Comparison of ENCODE assay signal across 5 fruit fly cellular contexts in the genomic region with DNA sequence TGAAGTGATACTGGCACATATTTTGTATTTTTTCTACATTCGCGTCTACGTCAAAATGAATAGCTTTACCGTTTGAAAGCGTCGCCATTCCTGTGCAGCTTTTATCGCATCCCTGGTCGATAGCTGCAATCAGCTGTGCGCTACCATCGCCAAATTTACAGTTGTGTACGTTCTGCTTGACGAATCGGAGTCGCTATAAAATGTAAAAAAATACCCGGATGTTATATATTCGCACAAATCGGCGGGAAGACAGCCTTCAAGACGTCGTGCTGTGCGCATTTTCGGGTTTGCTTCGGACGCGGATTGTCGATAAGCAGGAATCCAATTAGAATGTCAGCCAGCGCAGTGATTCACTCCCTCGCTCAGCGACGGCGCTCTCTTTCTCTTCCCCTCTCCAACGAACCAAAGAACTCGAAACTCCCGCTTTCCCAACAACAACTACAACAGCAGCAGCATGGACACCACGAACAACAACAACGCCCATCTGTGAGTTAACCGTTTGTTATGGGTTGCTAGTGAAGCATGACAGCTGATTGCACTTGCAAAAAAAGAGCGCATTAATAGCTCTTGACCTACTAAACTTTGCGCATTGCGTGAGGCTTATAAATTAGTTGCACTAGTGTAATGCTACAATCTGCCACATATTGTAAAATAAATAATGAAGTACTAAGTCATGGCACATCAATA.
TF ChIP-seq lines count a peak whose summit lies in the region.

No protein-coding gene starts in this region.

- no peak for TF ChIP-seq CTCF in whole organism, embryonic (GFP tag; optimal IDR thresholded peaks at IDR 0.05; lab: Kevin White, UChicago)

TF ChIP-seq in whole organism, adult, 20 proteins besides CTCF, POLR2A, EP300 and RAD21:
- TF ChIP-seq Hr96 (GFP tag; optimal IDR thresholded peaks at IDR 0.05; lab: Kevin White, UChicago): no peak
- peak; percentile 67 for TF ChIP-seq kay (GFP tag; lab: Kevin White, UChicago; ENCODE audit: borderline replicate concordance)
- peak; percentile 38 for TF ChIP-seq bab1 (GFP tag; optimal IDR thresholded peaks at IDR 0.05; lab: Kevin White, UChicago)
- no peak for TF ChIP-seq toe (GFP tag; optimal IDR thresholded peaks at IDR 0.05; lab: Kevin White, UChicago)
- no peak for TF ChIP-seq CG12768 (GFP tag; optimal IDR thresholded peaks at IDR 0.05; lab: Kevin White, UChicago)
- TF ChIP-seq CG14711 (tag; optimal IDR thresholded peaks at IDR 0.05; lab: Kevin White, UChicago): no peak
- TF ChIP-seq Clk (GFP tag; optimal IDR thresholded peaks at IDR 0.05; lab: Kevin White, UChicago): no peak
- no peak for TF ChIP-seq CG7045 (GFP tag; optimal IDR thresholded peaks at IDR 0.05; lab: Kevin White, UChicago)
- peak; percentile 13 for TF ChIP-seq tj (GFP tag; optimal IDR thresholded peaks at IDR 0.05; lab: Kevin White, UChicago)
- peak; percentile 46 for TF ChIP-seq Mnt (GFP tag; optimal IDR thresholded peaks at IDR 0.05; lab: Kevin White, UChicago)
- peak; percentile 84 for TF ChIP-seq ovo (GFP tag; optimal IDR thresholded peaks at IDR 0.05; lab: Kevin White, UChicago)
- TF ChIP-seq CG33017 (tag; optimal IDR thresholded peaks at IDR 0.05; lab: Kevin White, UChicago): peak; percentile 35
- TF ChIP-seq cic (GFP tag; optimal IDR thresholded peaks at IDR 0.05; lab: Kevin White, UChicago): no peak
- no peak for TF ChIP-seq CG1620 (GFP tag; optimal IDR thresholded peaks at IDR 0.05; lab: Kevin White, UChicago)
- TF ChIP-seq pad (GFP tag; optimal IDR thresholded peaks at IDR 0.05; lab: Kevin White, UChicago): peak; percentile 53

TF ChIP-seq in whole organism, embryonic, 481 proteins besides CTCF, POLR2A, EP300 and RAD21 (continues in another document):
- TF ChIP-seq Hmr (GFP tag; optimal IDR thresholded peaks at IDR 0.05; lab: Kevin White, UChicago) (peak; percentile 1), Tbp (GFP tag; optimal IDR thresholded peaks at IDR 0.05; lab: Kevin White, UChicago) (no peak), tup (GFP tag; optimal IDR thresholded peaks at IDR 0.05; lab: Kevin White, UChicago) (no peak), Xrp1 (GFP tag; IDR thresholded peaks at IDR 0.05; lab: Robert Waterston, UW) (peak; percentile 1; the same call in 1 of the 2 replicates), TFAM (GFP tag; optimal IDR thresholded peaks at IDR 0.05; lab: Kevin White, UChicago) (no peak), CG2889 (GFP tag; IDR thresholded peaks at IDR 0.05; lab: Robert Waterston, UW) (no peak), run (tag; optimal IDR thresholded peaks at IDR 0.05; lab: Kevin White, UChicago) (no peak), fd102C (GFP tag; optimal IDR thresholded peaks at IDR 0.05; lab: Kevin White, UChicago) (no peak), vvl (GFP tag; IDR thresholded peaks at IDR 0.05; lab: Robert Waterston, UW) (0 out of 2 replicates have a peak, but pooled peaks have one; percentile 5), lilli (GFP tag; optimal IDR thresholded peaks at IDR 0.05; lab: Kevin White, UChicago) (no peak), CG11723 (GFP tag; optimal IDR thresholded peaks at IDR 0.05; lab: Kevin White, UChicago) (no peak), Bdp1 (GFP tag; optimal IDR thresholded peaks at IDR 0.05; lab: Kevin White, UChicago) (peak; percentile 36), eve (GFP tag; optimal IDR thresholded peaks at IDR 0.05; lab: Kevin White, UChicago) (no peak), Mad (GFP tag; optimal IDR thresholded peaks at IDR 0.05; lab: Kevin White, UChicago) (no peak), org-1 (GFP tag; optimal IDR thresholded peaks at IDR 0.05; lab: Kevin White, UChicago) (no peak), hth (optimal IDR thresholded peaks at IDR 0.05; lab: Kevin White, UChicago) (no peak), gsb (GFP tag; IDR thresholded peaks at IDR 0.05; lab: Robert Waterston, UW) (no peak), E2f1 (GFP tag; IDR thresholded peaks at IDR 0.05; lab: Robert Waterston, UW) (no peak)

TF ChIP-seq in whole organism, prepupa, 60 proteins besides CTCF, POLR2A, EP300 and RAD21 (continues in another document):
- TF ChIP-seq fkh (GFP tag; optimal IDR thresholded peaks at IDR 0.05; lab: Kevin White, UChicago) (no peak), CG3919 (GFP tag; optimal IDR thresholded peaks at IDR 0.05; lab: Kevin White, UChicago) (no peak), CG8119 (GFP tag; IDR thresholded peaks at IDR 0.05; lab: Robert Waterston, UW) (no peak), salr (GFP tag; optimal IDR thresholded peaks at IDR 0.05; lab: Kevin White, UChicago) (no peak), CG1621 (tag; optimal IDR thresholded peaks at IDR 0.05; lab: Kevin White, UChicago) (no peak), CG7368 (GFP tag; optimal IDR thresholded peaks at IDR 0.05; lab: Kevin White, UChicago) (no peak), CG9139 (GFP tag; optimal IDR thresholded peaks at IDR 0.05; lab: Kevin White, UChicago) (peak; percentile 34), Sox15 (GFP tag; optimal IDR thresholded peaks at IDR 0.05; lab: Kevin White, UChicago) (no peak), Ets96B (tag; optimal IDR thresholded peaks at IDR 0.05; lab: Kevin White, UChicago) (no peak), cyc (GFP tag; optimal IDR thresholded peaks at IDR 0.05; lab: Kevin White, UChicago) (no peak), vri (GFP tag; optimal IDR thresholded peaks at IDR 0.05; lab: Kevin White, UChicago) (no peak), dac (GFP tag; optimal IDR thresholded peaks at IDR 0.05; lab: Kevin White, UChicago) (no peak), CG6163 (GFP tag; IDR thresholded peaks at IDR 0.05; lab: Robert Waterston, UW) (peak; percentile 52; the same call in 2 of the 3 replicates), CG4318 (GFP tag; optimal IDR thresholded peaks at IDR 0.05; lab: Kevin White, UChicago) (no peak), CG8632 (GFP tag; optimal IDR thresholded peaks at IDR 0.05; lab: Kevin White, UChicago) (peak; percentile 1), CG6808 (GFP tag; optimal IDR thresholded peaks at IDR 0.05; lab: Kevin White, UChicago) (peak; percentile 41), svp (GFP tag; lab: Kevin White, UChicago) (peak; percentile 80), Eip75B (GFP tag; optimal IDR thresholded peaks at IDR 0.05; lab: Kevin White, UChicago) (peak; percentile 23), net (GFP tag; optimal IDR thresholded peaks at IDR 0.05; lab: Kevin White, UChicago) (no peak)

TF ChIP-seq in whole organism, pupa, 21 proteins besides CTCF, POLR2A, EP300 and RAD21:
- TF ChIP-seq rn (GFP tag; IDR thresholded peaks at IDR 0.05; lab: Robert Waterston, UW) (no peak), D1 (tag; optimal IDR thresholded peaks at IDR 0.05; lab: Kevin White, UChicago) (peak; percentile 36), fd96Ca (GFP tag; IDR thresholded peaks at IDR 0.05; lab: Robert Waterston, UW) (no peak; the same call in 2 of the 3 replicates), Ets98B (GFP tag; IDR thresholded peaks at IDR 0.05; lab: Robert Waterston, UW) (peak; percentile 33; the same call in 1 of the 2 replicates), Pif1B (GFP tag; optimal IDR thresholded peaks at IDR 0.05; lab: Kevin White, UChicago) (peak; percentile 32), CG8301 (tag; optimal IDR thresholded peaks at IDR 0.05; lab: Kevin White, UChicago) (peak; percentile 55), CG32121 (GFP tag; IDR thresholded peaks at IDR 0.05; lab: Robert Waterston, UW) (peak; percentile 55)

TF ChIP-seq in whole organism, wandering third instar larva, 38 proteins besides CTCF, POLR2A, EP300 and RAD21:
- TF ChIP-seq Hr83 (GFP tag; optimal IDR thresholded peaks at IDR 0.05; lab: Kevin White, UChicago; ENCODE audit: poor library complexity, severe bottlenecking) (no peak), Sp1 (GFP tag; optimal IDR thresholded peaks at IDR 0.05; lab: Kevin White, UChicago) (peak; percentile 24), CG32264 (GFP tag; optimal IDR thresholded peaks at IDR 0.05; lab: Kevin White, UChicago) (no peak), Hnf4 (GFP tag; optimal IDR thresholded peaks at IDR 0.05; lab: Kevin White, UChicago) (no peak), Jra (GFP tag; optimal IDR thresholded peaks at IDR 0.05; lab: Kevin White, UChicago) (peak; percentile 44), Rel (GFP tag; optimal IDR thresholded peaks at IDR 0.05; lab: Kevin White, UChicago) (no peak), Rel (tag; optimal IDR thresholded peaks at IDR 0.05; lab: Kevin White, UChicago) (peak; percentile 73), foxo (GFP tag; optimal IDR thresholded peaks at IDR 0.05; lab: Kevin White, UChicago) (peak in 1 of 2 experiments; percentile 27), Abd-B (GFP tag; optimal IDR thresholded peaks at IDR 0.05; lab: Kevin White, UChicago) (no peak), h (GFP tag; optimal IDR thresholded peaks at IDR 0.05; lab: Kevin White, UChicago) (peak; percentile 41), tai (GFP tag; optimal IDR thresholded peaks at IDR 0.05; lab: Kevin White, UChicago) (peak; percentile 61)
